Worm (Caenorhabditis elegans): ENCODE data around the gene T22B7.4.

- no peak for TF ChIP-seq B0336.3 (GFP tag; IDR thresholded peaks at IDR 0.05)
- no peak for TF ChIP-seq Y56A3A.18 (GFP tag; IDR thresholded peaks at IDR 0.05)
- no peak for TF ChIP-seq aptf-2 (GFP tag; conservative IDR thresholded peaks at IDR 0.05)
- no peak for TF ChIP-seq ztf-22 (GFP tag; optimal IDR thresholded peaks at IDR 0.05)
- no peak for TF ChIP-seq repo-1 (tag; optimal IDR thresholded peaks at IDR 0.05)
- no peak for TF ChIP-seq F33H1.4 (GFP tag; IDR thresholded peaks at IDR 0.05)
- TF ChIP-seq pbrm-1 (GFP tag; IDR thresholded peaks at IDR 0.05), result no peak
- TF ChIP-seq madf-10 (tag; optimal IDR thresholded peaks at IDR 0.05), result no peak
- TF ChIP-seq rec-8 (tag; optimal IDR thresholded peaks at IDR 0.05), result no peak
- TF ChIP-seq ama-1 (optimal IDR thresholded peaks at IDR 0.05), result no peak
- no peak for TF ChIP-seq ama-1 (GFP tag; optimal IDR thresholded peaks at IDR 0.05)
- TF ChIP-seq ceh-100 (GFP tag; IDR thresholded peaks at IDR 0.05), result no peak
- TF ChIP-seq sdz-38 (tag; optimal IDR thresholded peaks at IDR 0.05), result no peak
- TF ChIP-seq hlh-12 (tag; optimal IDR thresholded peaks at IDR 0.05), result no peak
- TF ChIP-seq zim-3 (tag; optimal IDR thresholded peaks at IDR 0.05), result no peak
Observed at ce11 chrX:5631008-5631407, 10.2 kb downstream of the T22B7.4 start.
